Fruit fly (Drosophila melanogaster) whole organism, embryonic: ENCODE data around the gene CG12118.

Experiments
- Awh ChIP-seq: fragments of 200-800 bp; sonication (Bioruptor generic); IDR thresholded peaks from 2 replicates; pipeline ENCODE4, ENCODE4 v1.3.6; 2022; ENCODE audit warnings: missing biosample characterization, missing genetic modification characterization
- B-H2 ChIP-seq: fragments of 200-800 bp; sonication (Bioruptor generic); optimal IDR thresholded peaks from 2 replicates; lab custom pipeline; 2018; ENCODE audit warnings: missing biosample characterization, mild to moderate bottlenecking, missing genetic modification characterization
- Blimp-1 ChIP-seq: fragments of 200-800 bp; sonication (Bioruptor generic); optimal IDR thresholded peaks from 3 replicates; lab custom pipeline; 2018; ENCODE audit warnings: missing biosample characterization, missing genetic modification characterization, mild to moderate bottlenecking, moderate library complexity, missing genetic modification reagents
- Bteb2 ChIP-seq: fragments of 200-800 bp; sonication (Bioruptor generic); optimal IDR thresholded peaks from 2 replicates; lab custom pipeline; 2016; ENCODE audit warnings: missing biosample characterization, missing genetic modification characterization
- CG10462 ChIP-seq: fragments of 200-800 bp; sonication (Bioruptor generic); optimal IDR thresholded peaks from 2 replicates; lab custom pipeline; 2016; ENCODE audit warnings: missing biosample characterization, missing genetic modification characterization
- CG13123 ChIP-seq: fragments of 200-800 bp; sonication (Bioruptor generic); optimal IDR thresholded peaks from 2 replicates; lab custom pipeline; 2016; ENCODE audit warnings: missing biosample characterization, missing genetic modification characterization
- CG14050 ChIP-seq: fragments of 200-800 bp; sonication (Bioruptor generic); IDR thresholded peaks from 3 replicates; pipeline ENCODE4 v1.3.6; 2022; ENCODE audit warnings: missing biosample characterization, missing genetic modification characterization
- CG15269 ChIP-seq: fragments of 200-800 bp; sonication (Bioruptor generic); optimal IDR thresholded peaks from 2 replicates; lab custom pipeline; 2018; ENCODE audit warnings: missing biosample characterization, mild to moderate bottlenecking, missing genetic modification characterization, moderate library complexity
- CG15601 ChIP-seq: fragments of 200-800 bp; sonication (Bioruptor generic); optimal IDR thresholded peaks from 3 replicates; lab custom pipeline; 2019; ENCODE audit warnings: missing biosample characterization, mild to moderate bottlenecking, missing genetic modification characterization, moderate library complexity
- CG1603 ChIP-seq: fragments of 200-800 bp; sonication (Bioruptor generic); optimal IDR thresholded peaks from 2 replicates; lab custom pipeline; 2019; ENCODE audit warnings: missing biosample characterization, mild to moderate bottlenecking, missing genetic modification characterization, moderate library complexity
- CG17568 ChIP-seq: fragments of 200-800 bp; sonication (Bioruptor generic); optimal IDR thresholded peaks from 2 replicates; lab custom pipeline; 2018; ENCODE audit warnings: missing biosample characterization, mild to moderate bottlenecking, missing genetic modification characterization, moderate library complexity
- CG18599 ChIP-seq: fragments of 200-800 bp; sonication (Bioruptor generic); optimal IDR thresholded peaks from 3 replicates; lab custom pipeline; 2017; ENCODE audit warnings: missing biosample characterization, missing genetic modification characterization, mild to moderate bottlenecking, moderate library complexity, missing genetic modification reagents
- CG30403 ChIP-seq: fragments of 200-800 bp; sonication (Bioruptor generic); optimal IDR thresholded peaks from 3 replicates; lab custom pipeline; 2016; ENCODE audit warnings: missing biosample characterization, missing genetic modification characterization
- CG31441 ChIP-seq: fragments of 200-800 bp; sonication (Bioruptor generic); IDR thresholded peaks from 2 replicates; pipeline ENCODE4 v1.3.6; 2022; ENCODE audit warnings: missing biosample characterization, missing genetic modification characterization
- CG3163 ChIP-seq: fragments of 200-800 bp; sonication (Bioruptor generic); optimal IDR thresholded peaks from 3 replicates; lab custom pipeline; 2016; ENCODE audit warnings: missing biosample characterization, missing genetic modification characterization
- CG34376 ChIP-seq: fragments of 200-800 bp; sonication (Bioruptor generic); optimal IDR thresholded peaks from 2 replicates; lab custom pipeline; 2018; ENCODE audit warnings: missing biosample characterization, mild to moderate bottlenecking, missing genetic modification characterization
- CG5953 ChIP-seq: fragments of 200-800 bp; sonication (Bioruptor generic); IDR thresholded peaks from 2 replicates; pipeline ENCODE4 v1.3.6; 2022; ENCODE audit warnings: missing biosample characterization, missing genetic modification characterization
- CG6854 ChIP-seq: fragments of 200-800 bp; sonication (Bioruptor generic); optimal IDR thresholded peaks from 3 replicates; lab custom pipeline; 2017; ENCODE audit warnings: missing biosample characterization, mild to moderate bottlenecking, missing genetic modification characterization
- CG7271 ChIP-seq: fragments of 200-800 bp; sonication (Bioruptor generic); optimal IDR thresholded peaks from 2 replicates; lab custom pipeline; 2018; ENCODE audit warnings: missing biosample characterization, mild to moderate bottlenecking, missing genetic modification characterization, moderate library complexity
- CG7357 ChIP-seq: fragments of 200-800 bp; sonication (Bioruptor generic); IDR thresholded peaks from 3 replicates; pipeline ENCODE4 v1.3.6; 2022; ENCODE audit warnings: missing biosample characterization, missing genetic modification characterization
- CG7928 ChIP-seq: fragments of 200-800 bp; sonication (Bioruptor generic); optimal IDR thresholded peaks from 2 replicates; lab custom pipeline; 2017; ENCODE audit warnings: missing biosample characterization, mild to moderate bottlenecking, missing genetic modification characterization
- Chrac-16 ChIP-seq: fragments of 200-800 bp; sonication (Bioruptor generic); optimal IDR thresholded peaks from 3 replicates; lab custom pipeline; 2016; ENCODE audit warnings: missing biosample characterization, missing genetic modification characterization
- HHEX ChIP-seq: fragments of 200-800 bp; sonication (Bioruptor generic); optimal IDR thresholded peaks from 3 replicates; lab custom pipeline; 2017; ENCODE audit warnings: missing biosample characterization, mild to moderate bottlenecking, missing genetic modification characterization, missing genetic modification reagents
- HmgZ ChIP-seq: fragments of 200-800 bp; sonication (Bioruptor generic); optimal IDR thresholded peaks from 2 replicates; lab custom pipeline; 2018; ENCODE audit warnings: missing biosample characterization, mild to moderate bottlenecking, missing genetic modification characterization
- Hr3 ChIP-seq: fragments of 200-800 bp; sonication (Bioruptor generic); optimal IDR thresholded peaks from 3 replicates; lab custom pipeline; 2016; ENCODE audit warnings: missing biosample characterization, missing genetic modification characterization
- Hr78 ChIP-seq, 2 experiments: fragments of 200-800 bp in 1 of 2; fragments of >200 bp in 1 of 2; sonication (Bioruptor generic) in 1 of 2; optimal IDR thresholded peaks; 2 replicates each; lab custom pipeline; 2017 to 2019; ENCODE audit warnings: missing biosample characterization in 2 of 2, missing genetic modification characterization in 2 of 2, mild to moderate bottlenecking in 1 of 2, moderate library complexity in 1 of 2
- Lhr ChIP-seq: fragments of 200-800 bp; sonication (Bioruptor generic); optimal IDR thresholded peaks from 3 replicates; lab custom pipeline; 2017; ENCODE audit warnings: mild to moderate bottlenecking, missing biosample characterization, missing genetic modification reagents, missing genetic modification characterization
- Mad ChIP-seq: fragments of 200-800 bp; sonication (Bioruptor generic); optimal IDR thresholded peaks from 2 replicates; lab custom pipeline; 2016; ENCODE audit warnings: missing biosample characterization, missing genetic modification characterization
- NC2β ChIP-seq: fragments of 200-800 bp; sonication (Bioruptor generic); optimal IDR thresholded peaks from 2 replicates; lab custom pipeline; 2016; ENCODE audit warnings: missing biosample characterization, missing genetic modification characterization
- Poxn ChIP-seq: fragments of 200-800 bp; sonication (Bioruptor generic); IDR thresholded peaks from 2 replicates; pipeline ENCODE4 v1.3.6; 2022; ENCODE audit warnings: missing biosample characterization, missing genetic modification characterization
- Rx ChIP-seq: fragments of 200-800 bp; sonication (Bioruptor generic); IDR thresholded peaks from 2 replicates; pipeline ENCODE4 v1.3.6; 2022; ENCODE audit warnings: missing biosample characterization, missing genetic modification characterization
- ato ChIP-seq: fragments of 200-800 bp; sonication (Bioruptor generic); IDR thresholded peaks from 2 replicates; pipeline ENCODE4 v1.3.6; 2022; ENCODE audit warnings: missing biosample characterization, missing genetic modification characterization; ENCODE audit not compliant: partially characterized antibody
- chif ChIP-seq, 2 experiments: fragments of 200-800 bp; sonication (Bioruptor generic); optimal IDR thresholded peaks; 3 replicates each; lab custom pipeline; 2016; ENCODE audit warnings: missing biosample characterization in 2 of 2, missing genetic modification characterization in 2 of 2
- cwo ChIP-seq: fragments of 200-800 bp; sonication (Bioruptor generic); optimal IDR thresholded peaks from 3 replicates; lab custom pipeline; 2017; ENCODE audit warnings: missing biosample characterization, missing genetic modification characterization, mild to moderate bottlenecking, moderate library complexity, missing genetic modification reagents
- ems ChIP-seq: fragments of 200-800 bp; sonication (Bioruptor generic); optimal IDR thresholded peaks from 3 replicates; lab custom pipeline; 2016; ENCODE audit warnings: missing biosample characterization, missing genetic modification characterization
- fd102C ChIP-seq: fragments of 200-800 bp; sonication (Bioruptor generic); optimal IDR thresholded peaks from 2 replicates; lab custom pipeline; 2018; ENCODE audit warnings: missing biosample characterization, mild to moderate bottlenecking, missing genetic modification characterization, moderate library complexity
- gce ChIP-seq: fragments of 200-800 bp; sonication (Bioruptor generic); IDR thresholded peaks from 3 replicates; pipeline ENCODE4 v1.3.6; 2022; ENCODE audit warnings: missing biosample characterization, missing genetic modification characterization
- ind ChIP-seq: fragments of 200-800 bp; sonication (Bioruptor generic); optimal IDR thresholded peaks from 3 replicates; lab custom pipeline; 2016; ENCODE audit warnings: missing biosample characterization, missing genetic modification characterization
- jigr1 ChIP-seq: fragments of 200-800 bp; sonication (Bioruptor generic); IDR thresholded peaks from 3 replicates; pipeline ENCODE4 v1.3.6; 2022; ENCODE audit warnings: missing biosample characterization, missing genetic modification characterization
- lbe ChIP-seq: fragments of 200-800 bp; sonication (Bioruptor generic); optimal IDR thresholded peaks from 2 replicates; lab custom pipeline; 2016; ENCODE audit warnings: missing biosample characterization, mild to moderate bottlenecking, missing genetic modification characterization
- lov ChIP-seq, 2 experiments: fragments of 200-800 bp in 1 of 2; fragments of >200 bp in 1 of 2; sonication (Bioruptor generic) in 1 of 2; IDR thresholded peaks in 1 of 2; optimal IDR thresholded peaks in 1 of 2; 2 replicates in 1 of 2; 3 replicates in 1 of 2; pipeline versions ENCODE4 v1.3.6 to Lab custom; 2017 to 2022; ENCODE audit warnings: missing biosample characterization in 1 of 2, missing genetic modification characterization in 1 of 2
- nom ChIP-seq: fragments of 200-800 bp; sonication (Bioruptor generic); optimal IDR thresholded peaks from 2 replicates; lab custom pipeline; 2017; ENCODE audit warnings: missing biosample characterization, missing genetic modification characterization, mild to moderate bottlenecking, moderate library complexity, missing genetic modification reagents
- pfk ChIP-seq: fragments of 200-800 bp; sonication (Bioruptor generic); optimal IDR thresholded peaks from 2 replicates; lab custom pipeline; 2018; ENCODE audit warnings: missing biosample characterization, mild to moderate bottlenecking, missing genetic modification characterization, moderate library complexity
- ranshi ChIP-seq: fragments of 200-800 bp; sonication (Bioruptor generic); IDR thresholded peaks from 2 replicates; pipeline ENCODE4 v1.3.6; 2022; ENCODE audit warnings: missing biosample characterization, missing genetic modification characterization
- salm ChIP-seq: fragments of 200-800 bp; sonication (Bioruptor generic); optimal IDR thresholded peaks from 2 replicates; lab custom pipeline; 2018; ENCODE audit warnings: missing biosample characterization, mild to moderate bottlenecking, missing genetic modification characterization
- sd ChIP-seq: fragments of 200-800 bp; sonication (Bioruptor generic); optimal IDR thresholded peaks from 3 replicates; lab custom pipeline; 2018; ENCODE audit warnings: missing biosample characterization, mild to moderate bottlenecking, missing genetic modification characterization, moderate library complexity
- seq ChIP-seq: fragments of 200-800 bp; sonication (Bioruptor generic); IDR thresholded peaks from 2 replicates; pipeline ENCODE4 v1.3.6; 2022; ENCODE audit warnings: missing biosample characterization, missing genetic modification characterization
- sug ChIP-seq: fragments of 200-800 bp; optimal IDR thresholded peaks from 2 replicates; lab custom pipeline; 2019; ENCODE audit warnings: missing biosample characterization, mild to moderate bottlenecking, missing genetic modification characterization, moderate library complexity
- tup ChIP-seq: fragments of 200-800 bp; sonication (Bioruptor generic); optimal IDR thresholded peaks from 2 replicates; lab custom pipeline; 2016; ENCODE audit warnings: missing biosample characterization, mild to moderate bottlenecking, missing genetic modification characterization, moderate library complexity
- yki ChIP-seq: fragments of >200 bp; optimal IDR thresholded peaks from 3 replicates; lab custom pipeline; 2018

Gene CG12118

dm6 chrX:9193604-9194003 is 2.6 kb downstream of the CG12118 start, which contains the start of gene CG12106 (continued):
- TF ChIP-seq CG34376 (GFP tag; lab: Kevin White, UChicago), result peak; percentile 25
- TF ChIP-seq CG30403 (GFP tag; lab: Kevin White, UChicago), result peak; percentile 57
- TF ChIP-seq CG18599 (GFP tag; lab: Kevin White, UChicago), result peak; percentile 62
- no peak for TF ChIP-seq jigr1 (GFP tag; lab: Robert Waterston, UW)
- no peak for TF ChIP-seq Awh (GFP tag; lab: Robert Waterston, UW)
- TF ChIP-seq Mad, result no peak
- no peak for TF ChIP-seq CG5953 (GFP tag; lab: Robert Waterston, UW)
- peak; percentile 8 for TF ChIP-seq cwo (GFP tag; lab: Kevin White, UChicago)
- TF ChIP-seq Poxn, result no peak
- TF ChIP-seq CG14050 (GFP tag; lab: Robert Waterston, UW), result peak; percentile 32; the same call in 1 of the 3 replicates
- peak; percentile 8 for TF ChIP-seq ems
- peak; percentile 13 for TF ChIP-seq CG15601
- peak; percentile 12 for TF ChIP-seq lbe
- no peak for TF ChIP-seq Blimp-1
- TF ChIP-seq ato, result no peak
- peak; percentile 32; the same call in 1 of the 3 replicates for TF ChIP-seq CG7357
- TF ChIP-seq lov (optimal IDR thresholded peaks at IDR 0.05; lab: Kevin White, UChicago), result no peak
- no peak for TF ChIP-seq lov (GFP tag; IDR thresholded peaks at IDR 0.05; lab: Robert Waterston, UW)
- peak; percentile 33; the same call in 1 of the 2 replicates for TF ChIP-seq CG31441 (GFP tag; lab: Robert Waterston, UW)
- TF ChIP-seq seq (GFP tag; lab: Robert Waterston, UW), result 0 out of 2 replicates have a peak, but pooled peaks have one; percentile 31
- TF ChIP-seq ind (GFP tag; lab: Kevin White, UChicago), result peak; percentile 51
- TF ChIP-seq CG7271 (tag; lab: Kevin White, UChicago), result no peak
- no peak for TF ChIP-seq gce (GFP tag; lab: Robert Waterston, UW)
- peak; percentile 65 for TF ChIP-seq CG15269 (tag; lab: Kevin White, UChicago)
- no peak for TF ChIP-seq HHEX
- peak; percentile 30 for TF ChIP-seq NC2β
- TF ChIP-seq sug (tag; lab: Kevin White, UChicago), result peak; percentile 56
- TF ChIP-seq CG10462 (GFP tag; lab: Kevin White, UChicago), result no peak
- TF ChIP-seq fd102C, result no peak
- TF ChIP-seq Hr78 (GFP tag; optimal IDR thresholded peaks at IDR 0.05; lab: Kevin White, UChicago), result no peak
- TF ChIP-seq CG6854 (GFP tag; lab: Kevin White, UChicago), result no peak
- TF ChIP-seq CG17568 (GFP tag; lab: Kevin White, UChicago), result no peak
- no peak; the same call in 1 of the 2 replicates for TF ChIP-seq ranshi (GFP tag; lab: Robert Waterston, UW)
- TF ChIP-seq CG13123 (GFP tag; lab: Kevin White, UChicago), result peak; percentile 20
- TF ChIP-seq sd, result no peak
- TF ChIP-seq B-H2 (GFP tag; lab: Kevin White, UChicago), result peak; percentile 28
- peak; percentile 44 for TF ChIP-seq Chrac-16 (GFP tag; lab: Kevin White, UChicago)
- no peak for TF ChIP-seq salm (tag; lab: Kevin White, UChicago)
- TF ChIP-seq Lhr, result no peak
- peak; percentile 13 for TF ChIP-seq nom (GFP tag; lab: Kevin White, UChicago)
- peak; percentile 4 for TF ChIP-seq Hr3 (GFP tag; lab: Kevin White, UChicago)
- peak; percentile 67 for TF ChIP-seq CG1603
- TF ChIP-seq Bteb2, result no peak
- no peak for TF ChIP-seq CG7928 (GFP tag; lab: Kevin White, UChicago)
- TF ChIP-seq pfk (GFP tag; lab: Kevin White, UChicago), result no peak
- peak in 1 of 2 experiments; percentile 14 for TF ChIP-seq chif (GFP tag; optimal IDR thresholded peaks at IDR 0.05; lab: Kevin White, UChicago)
- TF ChIP-seq HmgZ (tag; lab: Kevin White, UChicago), result peak; percentile 3
- TF ChIP-seq Rx (GFP tag; lab: Robert Waterston, UW), result 0 out of 2 replicates have a peak, but pooled peaks have one; percentile 37
- no peak for TF ChIP-seq tup (GFP tag; lab: Kevin White, UChicago)
- TF ChIP-seq CG3163, result no peak
- no peak for TF ChIP-seq yki (lab: Kevin White, UChicago)
